Worm (Caenorhabditis elegans) whole organism, L3 larva: ENCODE data around the gene F13E9.12.

Experiments used
- ZK546.5 ChIP-seq: sonication (generic microtip); optimal IDR thresholded peaks from 2 replicates; lab custom pipeline; 2017; ENCODE audit warnings: missing biosample characterization, missing genetic modification characterization
- ama-1 ChIP-seq: fragments of 150-350 bp; optimal IDR thresholded peaks from 2 replicates; lab custom pipeline; 2018
- lin-15B ChIP-seq: fragments of 150-350 bp; optimal IDR thresholded peaks from 2 replicates; lab custom pipeline; 2014; ENCODE audit warnings: missing biosample characterization, missing genetic modification characterization
- lin-39 ChIP-seq: fragments of 150-350 bp; optimal IDR thresholded peaks from 2 replicates; lab custom pipeline; 2018; ENCODE audit warnings: missing biosample characterization, missing genetic modification reagents, missing genetic modification characterization
- mdl-1 ChIP-seq: fragments of 150-350 bp; optimal IDR thresholded peaks from 2 replicates; lab custom pipeline; 2014; ENCODE audit warnings: missing biosample characterization, missing genetic modification characterization
- nhr-12 ChIP-seq: fragments of 150-350 bp; optimal IDR thresholded peaks from 2 replicates; lab custom pipeline; 2014; ENCODE audit warnings: missing biosample characterization, missing genetic modification characterization
- nhr-28 ChIP-seq: fragments of 150-350 bp; optimal IDR thresholded peaks from 2 replicates; lab custom pipeline; 2014; ENCODE audit warnings: missing biosample characterization, missing genetic modification characterization
- nhr-67 ChIP-seq: fragments of 150-350 bp; optimal IDR thresholded peaks from 2 replicates; lab custom pipeline; 2014; ENCODE audit warnings: missing biosample characterization, missing genetic modification characterization
- nhr-77 ChIP-seq: fragments of 150-350 bp; optimal IDR thresholded peaks from 2 replicates; lab custom pipeline; 2014; ENCODE audit warnings: missing biosample characterization, missing genetic modification characterization
- pha-4 ChIP-seq: fragments of 150-350 bp; optimal IDR thresholded peaks from 2 replicates; lab custom pipeline; 2014; ENCODE audit warnings: missing biosample characterization, missing genetic modification reagents, missing genetic modification characterization
- pqm-1 ChIP-seq: fragments of 150-350 bp; optimal IDR thresholded peaks from 2 replicates; lab custom pipeline; 2017; ENCODE audit warnings: missing biosample characterization, missing genetic modification characterization, inconsistent platforms

DNA sequence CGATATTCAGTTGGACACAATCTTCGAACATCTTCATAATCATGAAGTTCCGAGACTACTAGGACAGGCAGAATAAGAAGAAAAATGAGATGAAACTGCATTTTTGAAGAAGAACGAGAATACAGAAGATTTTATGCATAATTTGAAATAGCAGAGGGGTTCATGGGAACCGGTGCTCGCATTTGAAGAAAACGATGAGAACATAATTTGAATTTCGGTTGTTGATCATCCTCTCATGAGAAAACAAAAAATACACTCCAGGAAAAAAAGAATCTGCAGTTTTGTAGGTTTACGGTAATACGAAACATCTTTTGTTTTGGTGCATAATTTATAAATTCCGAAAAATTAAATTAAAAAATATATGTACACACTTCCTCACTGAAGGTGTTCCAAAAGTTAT is 11.5 kb upstream of the F13E9.12 start, which contains the start of gene srlf-11:
- TF ChIP-seq ama-1 (lab: Kevin White, UChicago) (no peak), pha-4 (tag; lab: Kevin White, UChicago) (no peak), mdl-1 (tag; lab: Kevin White, UChicago) (no peak), nhr-67 (no peak), lin-39 (no peak), ZK546.5 (tag; lab: Kevin White, UChicago) (no peak), nhr-12 (tag; lab: Kevin White, UChicago) (no peak), nhr-28 (tag; lab: Kevin White, UChicago) (no peak), pqm-1 (tag; lab: Kevin White, UChicago) (no peak), lin-15B (tag; lab: Kevin White, UChicago) (no peak), nhr-77 (tag; lab: Kevin White, UChicago) (no peak)
